Worm (Caenorhabditis elegans) whole organism, L2 larva: ENCODE results near the gene pxn-2.
A peak's percentile ranks its signal among the peaks of the same experiment; 100 is the strongest.

Experiments
- C34F6.9 ChIP-seq: fragments of 150-350 bp; optimal IDR thresholded peaks from 2 replicates; lab custom pipeline; 2014; ENCODE audit warnings: missing biosample characterization, missing genetic modification characterization
- F13H6.1 ChIP-seq: sonication (generic microtip); optimal IDR thresholded peaks from 2 replicates; lab custom pipeline; 2016; ENCODE audit warnings: missing genetic modification characterization, missing compliant biosample characterization
- R02D3.7 ChIP-seq: fragments of 150-350 bp; optimal IDR thresholded peaks from 2 replicates; lab custom pipeline; 2014; ENCODE audit warnings: missing biosample characterization, missing genetic modification characterization
- Y55F3AM.14 ChIP-seq: fragments of 200-800 bp; sonication (Bioruptor generic); optimal IDR thresholded peaks from 2 replicates; lab custom pipeline; 2018; ENCODE audit warnings: mild to moderate bottlenecking, missing genetic modification characterization, missing compliant biosample characterization
- alr-1 ChIP-seq: fragments of 150-350 bp; optimal IDR thresholded peaks from 2 replicates; lab custom pipeline; 2014; ENCODE audit warnings: missing biosample characterization, missing genetic modification characterization
- aly-2 ChIP-seq: fragments of 150-350 bp; optimal IDR thresholded peaks from 2 replicates; lab custom pipeline; 2014; ENCODE audit warnings: missing biosample characterization, missing genetic modification characterization
- ama-1 ChIP-seq: fragments of 150-350 bp; optimal IDR thresholded peaks from 2 replicates; lab custom pipeline; 2018; ENCODE audit warnings: inconsistent platforms
- blmp-1 ChIP-seq: sonication (generic microtip); optimal IDR thresholded peaks from 2 replicates; lab custom pipeline; 2017; ENCODE audit warnings: missing genetic modification characterization, mild to moderate bottlenecking, missing compliant biosample characterization, antibody characterized with exemption, moderate library complexity; ENCODE audit not compliant: insufficient read depth
- ceh-16 ChIP-seq: fragments of 150-350 bp; optimal IDR thresholded peaks from 2 replicates; lab custom pipeline; 2014; ENCODE audit warnings: missing biosample characterization, missing genetic modification characterization
- ceh-82 ChIP-seq: fragments of 150-350 bp; optimal IDR thresholded peaks from 2 replicates; lab custom pipeline; 2014; ENCODE audit warnings: missing biosample characterization, missing genetic modification characterization
- crh-2 ChIP-seq: sonication (generic microtip); optimal IDR thresholded peaks from 2 replicates; lab custom pipeline; 2017; ENCODE audit warnings: missing biosample characterization, missing genetic modification characterization
- dmd-4 ChIP-seq: sonication (generic microtip); optimal IDR thresholded peaks from 2 replicates; lab custom pipeline; 2017; ENCODE audit warnings: missing biosample characterization, missing genetic modification characterization
- elt-1 ChIP-seq: fragments of 150-350 bp; optimal IDR thresholded peaks from 2 replicates; lab custom pipeline; 2014; ENCODE audit warnings: missing biosample characterization, missing genetic modification characterization
- fos-1 ChIP-seq: fragments of 150-350 bp; optimal IDR thresholded peaks from 2 replicates; lab custom pipeline; 2014; ENCODE audit warnings: missing biosample characterization, missing genetic modification characterization
- lin-11 ChIP-seq: fragments of 150-350 bp; sonication (generic microtip); optimal IDR thresholded peaks from 2 replicates; lab custom pipeline; 2014; ENCODE audit warnings: missing biosample characterization, missing genetic modification characterization, inconsistent platforms, mixed read lengths
- lin-13 ChIP-seq: fragments of 150-350 bp; optimal IDR thresholded peaks from 2 replicates; lab custom pipeline; 2014; ENCODE audit warnings: missing biosample characterization, missing genetic modification reagents, missing genetic modification characterization
- mbf-1 ChIP-seq: sonication (generic microtip); optimal IDR thresholded peaks from 2 replicates; lab custom pipeline; 2017; ENCODE audit warnings: missing biosample characterization, missing genetic modification characterization
- mdl-1 ChIP-seq, 2 experiments: fragments of 150-350 bp in 1 of 2; sonication (generic microtip) in 1 of 2; optimal IDR thresholded peaks; 2 replicates each; lab custom pipeline; 2017; ENCODE audit warnings: missing biosample characterization in 2 of 2, missing genetic modification characterization in 2 of 2
- nhr-11 ChIP-seq: fragments of 150-350 bp; optimal IDR thresholded peaks from 2 replicates; lab custom pipeline; 2014; ENCODE audit warnings: missing biosample characterization, missing genetic modification characterization
- nhr-12 ChIP-seq: fragments of 150-350 bp; optimal IDR thresholded peaks from 2 replicates; lab custom pipeline; 2014; ENCODE audit warnings: missing biosample characterization, missing genetic modification characterization
- nhr-129 ChIP-seq: fragments of 150-350 bp; optimal IDR thresholded peaks from 2 replicates; lab custom pipeline; 2014; ENCODE audit warnings: missing biosample characterization, missing genetic modification characterization
- nhr-21 ChIP-seq: fragments of 150-350 bp; optimal IDR thresholded peaks from 2 replicates; lab custom pipeline; 2014; ENCODE audit warnings: missing biosample characterization, missing genetic modification characterization
- nhr-23 ChIP-seq: fragments of 150-350 bp; optimal IDR thresholded peaks from 2 replicates; lab custom pipeline; 2014; ENCODE audit warnings: missing biosample characterization, missing genetic modification reagents, missing genetic modification characterization
- nhr-237 ChIP-seq: fragments of 150-350 bp; optimal IDR thresholded peaks from 2 replicates; lab custom pipeline; 2014; ENCODE audit warnings: missing biosample characterization, missing genetic modification characterization
- nhr-25 ChIP-seq: fragments of 150-350 bp; sonication (generic microtip); optimal IDR thresholded peaks from 3 replicates; lab custom pipeline; 2014; ENCODE audit warnings: missing biosample characterization, missing genetic modification characterization
- nhr-6 ChIP-seq: fragments of 150-350 bp; optimal IDR thresholded peaks from 2 replicates; lab custom pipeline; 2014; ENCODE audit warnings: missing biosample characterization, missing genetic modification characterization
- peb-1 ChIP-seq: fragments of 150-350 bp; optimal IDR thresholded peaks from 2 replicates; lab custom pipeline; 2014; ENCODE audit warnings: missing biosample characterization, missing genetic modification characterization
- skn-1 ChIP-seq: sonication (generic microtip); optimal IDR thresholded peaks from 2 replicates; lab custom pipeline; 2017; ENCODE audit warnings: missing biosample characterization, missing genetic modification characterization
- sma-3 ChIP-seq: sonication (generic microtip); optimal IDR thresholded peaks from 2 replicates; lab custom pipeline; 2016; ENCODE audit warnings: missing genetic modification reagents, missing genetic modification characterization, missing compliant biosample characterization
- sma-9 ChIP-seq, 2 experiments: fragments of 150-350 bp in 1 of 2; sonication (generic microtip) in 1 of 2; optimal IDR thresholded peaks; 2 replicates each; lab custom pipeline; 2014 to 2016; ENCODE audit warnings: missing genetic modification characterization in 2 of 2, mild to moderate bottlenecking in 1 of 2, missing biosample characterization in 1 of 2, missing compliant biosample characterization in 1 of 2, missing genetic modification reagents in 1 of 2, moderate library complexity in 1 of 2
- snpc-4 ChIP-seq: fragments of 150-350 bp; optimal IDR thresholded peaks from 2 replicates; lab custom pipeline; 2014; ENCODE audit warnings: missing biosample characterization, missing genetic modification characterization
- unc-39 ChIP-seq: fragments of 150-350 bp; optimal IDR thresholded peaks from 2 replicates; lab custom pipeline; 2014; ENCODE audit warnings: missing biosample characterization, missing genetic modification characterization
- unc-62 ChIP-seq: fragments of 150-350 bp; optimal IDR thresholded peaks from 2 replicates; lab custom pipeline; 2014; ENCODE audit warnings: missing biosample characterization, missing genetic modification reagents, missing genetic modification characterization
- zag-1 ChIP-seq: fragments of 150-350 bp; optimal IDR thresholded peaks from 2 replicates; lab custom pipeline; 2014; ENCODE audit warnings: missing biosample characterization, missing genetic modification characterization
- ztf-1 ChIP-seq: fragments of 200-800 bp; sonication (Bioruptor generic); conservative IDR thresholded peaks from 2 replicates; pipeline ENCODE4 v1.3.6; 2022; ENCODE audit warnings: missing genetic modification characterization, missing compliant biosample characterization
- ztf-11 ChIP-seq: sonication (generic microtip); optimal IDR thresholded peaks from 2 replicates; lab custom pipeline; 2017; ENCODE audit warnings: missing biosample characterization, missing genetic modification characterization
- ztf-4 ChIP-seq: fragments of 150-350 bp; optimal IDR thresholded peaks from 2 replicates; lab custom pipeline; 2014; ENCODE audit warnings: missing biosample characterization, missing genetic modification characterization

The pxn-2 gene

DNA sequence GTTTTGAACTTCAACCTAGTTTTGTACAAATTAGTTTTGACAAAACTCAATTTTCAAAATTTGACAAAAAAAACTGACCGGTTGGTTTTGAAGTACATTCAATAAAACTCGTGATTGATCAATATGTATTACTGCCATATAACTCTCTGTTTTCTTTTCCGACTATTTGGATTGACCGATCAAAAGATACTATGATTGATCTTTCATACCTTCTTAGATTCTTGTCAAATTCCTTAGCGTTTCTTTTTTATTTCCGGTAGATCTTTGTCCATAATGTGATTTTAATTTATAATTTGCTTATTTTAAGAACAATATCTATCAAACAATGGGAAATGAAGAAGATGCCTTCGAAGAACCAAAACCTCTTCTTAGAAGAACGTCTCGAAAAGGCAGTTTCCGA is 33.3 kb upstream of the pxn-2 start, which contains the start of gene F58A3.3:
TSS of gene F58A3.3 (plus strand) at position 301 of the 400 bp plus-strand sequence.
- TF ChIP-seq lin-13 = no peak
- no peak for TF ChIP-seq F13H6.1
- no peak for TF ChIP-seq fos-1 (tag; lab: Kevin White, UChicago)
- TF ChIP-seq nhr-237 (tag; lab: Kevin White, UChicago) = no peak
- TF ChIP-seq mbf-1 = no peak
- no peak for TF ChIP-seq dmd-4
- TF ChIP-seq lin-11 (tag; lab: Kevin White, UChicago) = no peak
- no peak for TF ChIP-seq peb-1 (tag; lab: Kevin White, UChicago)
- TF ChIP-seq Y55F3AM.14 (GFP tag; lab: Kevin White, UChicago) = no peak

ce11 chrX:11010565-11010964 is 31.5 kb upstream of the pxn-2 start, which contains the start of gene F58A3.4:
Gene F58A3.4 (minus strand): TSS chrX:11010665.
- TF ChIP-seq dmd-4 (no peak), nhr-11 (no peak), sma-9 (GFP tag; optimal IDR thresholded peaks at IDR 0.05; lab: Kevin White, UChicago) (no peak), sma-9 (tag; optimal IDR thresholded peaks at IDR 0.05; lab: Kevin White, UChicago) (no peak), blmp-1 (tag; lab: Kevin White, UChicago) (no peak), zag-1 (tag; lab: Kevin White, UChicago) (no peak), skn-1 (tag; lab: Kevin White, UChicago) (no peak), nhr-129 (tag; lab: Kevin White, UChicago) (no peak), elt-1 (tag; lab: Kevin White, UChicago) (no peak), ceh-16 (no peak), nhr-23 (no peak), ztf-1 (GFP tag; lab: Robert Waterston, UW) (no peak), mbf-1 (no peak), unc-62 (GFP tag; lab: Kevin White, UChicago) (no peak), C34F6.9 (no peak), R02D3.7 (no peak), F13H6.1 (no peak)
- TF ChIP-seq, all 48 proteins: peak for 0

DNA sequence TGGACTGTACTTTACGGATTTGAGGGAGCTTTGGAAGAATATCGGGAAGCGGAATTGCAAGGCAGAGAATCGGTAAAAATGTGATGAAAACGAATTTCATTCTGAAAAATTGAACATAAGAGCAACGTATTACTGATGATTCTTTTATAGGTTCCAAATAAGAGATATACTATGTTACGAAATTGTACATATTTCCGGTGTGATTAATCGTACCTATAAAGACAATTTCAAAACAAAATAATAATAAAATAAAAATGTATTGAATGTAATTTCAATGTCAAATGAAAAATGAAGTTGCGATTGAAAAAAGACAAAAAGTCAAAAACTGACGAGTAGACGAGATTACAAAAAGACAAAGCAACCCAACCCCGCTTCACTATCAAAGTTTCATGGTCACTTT is 29.9 kb upstream of the pxn-2 start, which contains the start of gene ttr-31:
TSS of gene ttr-31 (minus strand) at position 101 of the 400 bp plus-strand sequence.
- TF ChIP-seq dmd-4 = no peak
- TF ChIP-seq aly-2 (tag; lab: Kevin White, UChicago) = no peak
- no peak for TF ChIP-seq unc-62 (GFP tag; lab: Kevin White, UChicago)
- TF ChIP-seq nhr-11 = no peak
- no peak for TF ChIP-seq nhr-12 (tag; lab: Kevin White, UChicago)
- TF ChIP-seq nhr-21 (tag; lab: Kevin White, UChicago) = no peak
- TF ChIP-seq sma-9 (GFP tag; optimal IDR thresholded peaks at IDR 0.05; lab: Kevin White, UChicago) = no peak
- no peak for TF ChIP-seq sma-9 (tag; optimal IDR thresholded peaks at IDR 0.05; lab: Kevin White, UChicago)
- no peak for TF ChIP-seq ama-1 (lab: Kevin White, UChicago)
- TF ChIP-seq crh-2 (tag; lab: Kevin White, UChicago) = no peak
- TF ChIP-seq unc-39 = no peak
- no peak for TF ChIP-seq lin-13
- TF ChIP-seq snpc-4 (tag; lab: Kevin White, UChicago) = no peak
- TF ChIP-seq mbf-1 = no peak
- TF ChIP-seq ztf-4 (tag; lab: Kevin White, UChicago) = no peak
- TF ChIP-seq peb-1 (tag; lab: Kevin White, UChicago) = no peak
- no peak for TF ChIP-seq mdl-1 (tag; optimal IDR thresholded peaks at IDR 0.05; lab: Kevin White, UChicago)
- TF ChIP-seq ceh-82 = no peak
- no peak for TF ChIP-seq alr-1 (tag; lab: Kevin White, UChicago)
- no peak for TF ChIP-seq Y55F3AM.14 (GFP tag; lab: Kevin White, UChicago)
- TF ChIP-seq nhr-6 (tag; lab: Kevin White, UChicago) = no peak

ce11 chrX:11008052-11008451 is 29.0 kb upstream of the pxn-2 start, which contains the start of gene del-5:
Gene del-5 (minus strand): TSS chrX:11008181.
- TF ChIP-seq ztf-11 (tag; lab: Kevin White, UChicago) = no peak
- TF ChIP-seq sma-3 = peak; percentile 4
- TF ChIP-seq nhr-25 (tag; lab: Kevin White, UChicago) = no peak
- peak; percentile 15 for TF ChIP-seq F13H6.1
- peak; percentile 37 for TF ChIP-seq sma-9 (GFP tag; optimal IDR thresholded peaks at IDR 0.05; lab: Kevin White, UChicago)
- TF ChIP-seq sma-9 (tag; optimal IDR thresholded peaks at IDR 0.05; lab: Kevin White, UChicago) = no peak
- TF ChIP-seq fos-1 (tag; lab: Kevin White, UChicago) = peak; percentile 90
